Worm (Caenorhabditis elegans): ENCODE measurements around the gene rabx-5.

DNA sequence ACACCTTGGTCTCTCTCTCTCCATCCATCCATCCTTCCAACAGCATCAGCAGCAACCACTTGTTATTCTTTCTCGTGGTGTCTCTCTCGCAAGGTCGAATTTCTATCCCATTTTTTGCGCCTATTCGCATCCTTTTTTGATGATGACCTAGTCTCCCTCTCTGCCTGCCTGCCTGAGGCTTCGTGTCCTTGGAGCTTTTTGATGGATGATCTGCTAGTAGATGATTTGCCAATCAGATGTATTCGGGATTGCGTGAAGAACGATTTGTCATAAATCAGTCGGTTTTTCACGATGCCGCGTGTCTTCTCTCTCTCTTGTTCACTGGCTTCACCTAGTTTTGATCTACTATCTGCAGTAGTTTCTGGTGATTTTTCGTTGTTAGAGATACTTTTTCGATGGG, 56.1 kb downstream of the rabx-5 start:
- no peak for TF ChIP-seq Y53G8AR.9 (GFP tag; conservative IDR thresholded peaks at IDR 0.05)
- no peak for TF ChIP-seq let-526 (GFP tag; IDR thresholded peaks at IDR 0.05)
- TF ChIP-seq ekl-4 (GFP tag; IDR thresholded peaks at IDR 0.05) = no peak
- no peak for TF ChIP-seq attf-3 (GFP tag; conservative IDR thresholded peaks at IDR 0.05)
- no peak for TF ChIP-seq unc-62 (GFP tag; optimal IDR thresholded peaks at IDR 0.05)
- no peak for TF ChIP-seq tlf-1 (GFP tag; optimal IDR thresholded peaks at IDR 0.05)
